ENCODE assay signal across 5 worm cellular contexts in genomic region chrV:19377014-19377494, ce11.
TF ChIP-seq lines count a peak whose summit lies in the region.

TSS of gene nceh-1 (plus strand) at chrV:19377444.

TF ChIP-seq in whole organism, L1 larva, 84 proteins besides CTCF, POLR2A, EP300 and RAD21:
- TF ChIP-seq vab-15 (tag; optimal IDR thresholded peaks at IDR 0.05; lab: Kevin White, UChicago), result no peak
- TF ChIP-seq skn-1 (tag; optimal IDR thresholded peaks at IDR 0.05; lab: Kevin White, UChicago), result no peak
- no peak for TF ChIP-seq isw-1 (GFP tag; IDR thresholded peaks at IDR 0.05; lab: Robert Waterston, UW)
- no peak for TF ChIP-seq ces-1 (GFP tag; optimal IDR thresholded peaks at IDR 0.05; lab: Kevin White, UChicago)
- TF ChIP-seq efl-1 (optimal IDR thresholded peaks at IDR 0.05; lab: Kevin White, UChicago), result no peak
- peak in 1 of 2 experiments; percentile 63 for TF ChIP-seq efl-1 (GFP tag; optimal IDR thresholded peaks at IDR 0.05 in 1 of 2; lab: Kevin White, UChicago)
- TF ChIP-seq mab-9 (GFP tag; IDR thresholded peaks at IDR 0.05; lab: Robert Waterston, UW), result no peak
- no peak for TF ChIP-seq nhr-28 (tag; optimal IDR thresholded peaks at IDR 0.05; lab: Kevin White, UChicago)
- no peak for TF ChIP-seq snu-23 (GFP tag; optimal IDR thresholded peaks at IDR 0.05; lab: Kevin White, UChicago)
- no peak for TF ChIP-seq fkh-8 (tag; optimal IDR thresholded peaks at IDR 0.05; lab: Kevin White, UChicago)
- no peak for TF ChIP-seq nhr-237 (tag; optimal IDR thresholded peaks at IDR 0.05; lab: Kevin White, UChicago)
- no peak for TF ChIP-seq egl-27 (tag; optimal IDR thresholded peaks at IDR 0.05; lab: Kevin White, UChicago)
- TF ChIP-seq snpc-4 (tag; optimal IDR thresholded peaks at IDR 0.05; lab: Kevin White, UChicago), result no peak
- peak; percentile 80 for TF ChIP-seq elt-2 (tag; optimal IDR thresholded peaks at IDR 0.05; lab: Kevin White, UChicago)
- no peak for TF ChIP-seq grh-1 (GFP tag; IDR thresholded peaks at IDR 0.05; lab: Robert Waterston, UW)

TF ChIP-seq in whole organism, L2 larva, 48 proteins besides CTCF, POLR2A, EP300 and RAD21:
- TF ChIP-seq fos-1 (tag; optimal IDR thresholded peaks at IDR 0.05; lab: Kevin White, UChicago) (peak; percentile 42), C34F6.9 (tag; optimal IDR thresholded peaks at IDR 0.05; lab: Kevin White, UChicago) (no peak)
TF ChIP-seq in whole organism, L2 larva: peak in this region for 1.

TF ChIP-seq in whole organism, L3 larva, 47 proteins besides CTCF, POLR2A, EP300 and RAD21:
- TF ChIP-seq ztf-4 (tag; optimal IDR thresholded peaks at IDR 0.05; lab: Kevin White, UChicago) (no peak), fkh-2 (tag; optimal IDR thresholded peaks at IDR 0.05; lab: Kevin White, UChicago) (no peak), tbx-2 (tag; optimal IDR thresholded peaks at IDR 0.05; lab: Kevin White, UChicago) (no peak), nhr-43 (tag; optimal IDR thresholded peaks at IDR 0.05; lab: Kevin White, UChicago; ENCODE audit: poor library complexity, severe bottlenecking) (no peak), ZK546.5 (tag; optimal IDR thresholded peaks at IDR 0.05; lab: Kevin White, UChicago) (no peak), pha-4 (tag; optimal IDR thresholded peaks at IDR 0.05; lab: Kevin White, UChicago) (peak; percentile 85), ceh-82 (tag; optimal IDR thresholded peaks at IDR 0.05; lab: Kevin White, UChicago) (no peak), mdl-1 (tag; optimal IDR thresholded peaks at IDR 0.05; lab: Kevin White, UChicago) (no peak), lsy-12 (tag; optimal IDR thresholded peaks at IDR 0.05; lab: Kevin White, UChicago) (no peak), snpc-4 (tag; optimal IDR thresholded peaks at IDR 0.05; lab: Kevin White, UChicago) (no peak), daf-12 (tag; optimal IDR thresholded peaks at IDR 0.05; lab: Kevin White, UChicago) (no peak), eor-1 (tag; optimal IDR thresholded peaks at IDR 0.05; lab: Kevin White, UChicago) (no peak), ceh-28 (tag; optimal IDR thresholded peaks at IDR 0.05; lab: Kevin White, UChicago) (no peak), nfya-1 (tag; optimal IDR thresholded peaks at IDR 0.05; lab: Kevin White, UChicago; ENCODE audit: insufficient read depth) (no peak), elt-3 (tag; optimal IDR thresholded peaks at IDR 0.05; lab: Kevin White, UChicago) (no peak), nhr-23 (tag; optimal IDR thresholded peaks at IDR 0.05; lab: Kevin White, UChicago) (no peak), elt-2 (tag; optimal IDR thresholded peaks at IDR 0.05; lab: Kevin White, UChicago) (peak; percentile 85), ceh-16 (tag; optimal IDR thresholded peaks at IDR 0.05; lab: Kevin White, UChicago) (no peak), pqm-1 (tag; optimal IDR thresholded peaks at IDR 0.05; lab: Kevin White, UChicago) (peak; percentile 21), mml-1 (tag; optimal IDR thresholded peaks at IDR 0.05; lab: Kevin White, UChicago) (no peak), fos-1 (tag; optimal IDR thresholded peaks at IDR 0.05; lab: Kevin White, UChicago) (no peak), jun-1 (tag; optimal IDR thresholded peaks at IDR 0.05; lab: Kevin White, UChicago) (no peak), nhr-28 (tag; optimal IDR thresholded peaks at IDR 0.05; lab: Kevin White, UChicago) (no peak), hmg-11 (tag; optimal IDR thresholded peaks at IDR 0.05; lab: Kevin White, UChicago) (no peak), nhr-25 (tag; optimal IDR thresholded peaks at IDR 0.05; lab: Kevin White, UChicago) (no peak)

TF ChIP-seq in whole organism, L4 larva, 104 proteins besides CTCF, POLR2A, EP300 and RAD21:
- TF ChIP-seq lin-1 (GFP tag; IDR thresholded peaks at IDR 0.05; lab: Robert Waterston, UW), result no peak
- TF ChIP-seq nhr-77 (tag; optimal IDR thresholded peaks at IDR 0.05; lab: Kevin White, UChicago), result peak; percentile 30
- peak; percentile 68 for TF ChIP-seq dve-1 (tag; optimal IDR thresholded peaks at IDR 0.05; lab: Kevin White, UChicago; ENCODE audit: insufficient read depth)
- peak; percentile 47 for TF ChIP-seq nhr-28 (tag; optimal IDR thresholded peaks at IDR 0.05; lab: Kevin White, UChicago)
- peak; percentile 25 for TF ChIP-seq mep-1 (tag; optimal IDR thresholded peaks at IDR 0.05; lab: Kevin White, UChicago)
- no peak for TF ChIP-seq lim-7 (GFP tag; IDR thresholded peaks at IDR 0.05; lab: Robert Waterston, UW)
- no peak for TF ChIP-seq daf-16 (GFP tag; optimal IDR thresholded peaks at IDR 0.05; lab: Kevin White, UChicago)
- TF ChIP-seq daf-16 (tag; optimal IDR thresholded peaks at IDR 0.05; lab: Kevin White, UChicago), result peak; percentile 99
- no peak for TF ChIP-seq T26A8.4 (GFP tag; IDR thresholded peaks at IDR 0.05; lab: Robert Waterston, UW)
- peak; percentile 28 for TF ChIP-seq pqm-1 (tag; optimal IDR thresholded peaks at IDR 0.05; lab: Kevin White, UChicago)
- no peak for TF ChIP-seq sdz-12 (GFP tag; optimal IDR thresholded peaks at IDR 0.05; lab: Kevin White, UChicago)
TF ChIP-seq in whole organism, L4 larva: peak in this region for 6.

TF ChIP-seq in whole organism, late embryonic, 69 proteins besides CTCF, POLR2A, EP300 and RAD21:
- TF ChIP-seq ceh-45 (GFP tag; IDR thresholded peaks at IDR 0.05; lab: Robert Waterston, UW) (no peak), F13H6.1 (tag; optimal IDR thresholded peaks at IDR 0.05; lab: Kevin White, UChicago) (no peak), pat-9 (tag; optimal IDR thresholded peaks at IDR 0.05; lab: Kevin White, UChicago) (no peak), ceh-30 (tag; optimal IDR thresholded peaks at IDR 0.05; lab: Kevin White, UChicago) (no peak), elt-2 (tag; optimal IDR thresholded peaks at IDR 0.05; lab: Kevin White, UChicago) (peak; percentile 37)
TF ChIP-seq in whole organism, late embryonic: peak in this region for 1.

Comparison
In these comparisons a context has a peak if more than half of its experiments do, and no peak if none do; other contexts are left out.
1. Of the 29 proteins assayed by ChIP-seq in both whole organism, L4 larva and whole organism, L1 larva: peak only in whole organism, L4 larva: mep-1, nhr-28, nhr-77 and pqm-1; only in whole organism, L1 larva: none; in both: none; in neither: 25.